Fruit fly (Drosophila melanogaster) Kc167 (cell line): Measurements from ENCODE around the gene Fum1.

ENCODE experiments used
- Sin3A ChIP-seq: fragments of >200 bp; optimal IDR thresholded peaks from 2 replicates; lab custom pipeline; 2018; ENCODE audit warnings: missing external identifiers
- h ChIP-seq: fragments of >200 bp; optimal IDR thresholded peaks from 3 replicates; lab custom pipeline; 2018; ENCODE audit warnings: missing external identifiers
- insv ChIP-seq: fragments of >200 bp; optimal IDR thresholded peaks from 3 replicates; lab custom pipeline; 2018; ENCODE audit warnings: missing external identifiers
- psq ChIP-seq: fragments of >200 bp; optimal IDR thresholded peaks from 2 replicates; lab custom pipeline; 2017; ENCODE audit warnings: missing external identifiers

DNA sequence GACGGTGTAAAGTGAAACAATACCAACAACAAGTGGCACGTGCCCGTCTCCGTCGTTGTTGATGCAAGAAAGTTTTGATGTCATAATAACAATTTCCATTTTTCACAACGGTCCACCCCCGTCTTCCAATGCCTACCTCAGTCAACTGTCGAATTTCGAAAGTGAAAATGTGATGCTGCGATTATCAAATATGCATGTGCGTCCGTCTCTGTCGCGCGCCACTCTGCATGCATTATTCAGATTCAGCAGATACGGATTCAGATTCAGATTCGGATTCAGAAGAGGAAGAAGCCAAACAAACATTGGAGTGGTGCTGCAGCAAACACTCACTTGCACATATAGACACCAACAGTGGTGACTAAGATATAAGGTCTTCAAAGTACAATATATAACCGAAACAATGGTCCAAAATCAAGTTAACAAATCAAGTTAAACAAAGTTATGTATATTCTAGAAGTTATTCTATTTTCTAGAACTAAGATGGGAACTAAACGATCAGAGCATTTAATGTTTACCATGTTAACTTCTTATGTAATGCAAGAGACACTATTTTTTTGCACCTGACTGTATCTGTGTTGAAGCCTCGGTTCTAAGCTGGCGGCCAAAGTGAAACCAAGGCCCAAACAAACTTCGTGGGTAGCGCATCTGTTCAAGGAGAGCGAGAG, 35.5 kb upstream of the Fum1 start:
- no peak for TF ChIP-seq insv (lab: Kevin White, UChicago)
- TF ChIP-seq psq (lab: Kevin White, UChicago), result no peak
- no peak for TF ChIP-seq h (lab: Kevin White, UChicago)
- TF ChIP-seq Sin3A (lab: Kevin White, UChicago), result no peak
